Worm (Caenorhabditis elegans): Measurements from ENCODE around the gene C31B8.7.

- TF ChIP-seq him-1 (tag; optimal IDR thresholded peaks at IDR 0.05) (no peak), W03F9.2 (tag; optimal IDR thresholded peaks at IDR 0.05) (no peak), dao-5 (tag; optimal IDR thresholded peaks at IDR 0.05) (no peak)
Observed at ce11 chrV:2863033-2863432, 40.1 kb downstream of the C31B8.7 start, which contains the start of gene srh-272.

Measured in whole organism, L4/young adult.